Worm (Caenorhabditis elegans) whole organism, dauer: ENCODE data around the gene C08F1.11.
"Not testable (repeated sequence)": the region's sequence is repeated elsewhere in the genome, so short reads cannot be mapped to it uniquely, and the experiment has no call there.

Source experiments
- unc-62 ChIP-seq: sonication (generic microtip); optimal IDR thresholded peaks from 2 replicates; lab custom pipeline; 2017; ENCODE audit warnings: missing biosample characterization, missing genetic modification reagents, missing genetic modification characterization

C08F1.11 gene

ce11 chrII:1771347-1771746, 13.4 kb downstream of the C08F1.11 start, which contains the start of gene math-26:
TSS of gene math-26 (plus strand) at chrII:1771647.
- TF ChIP-seq unc-62 (GFP tag; lab: Kevin White, UChicago): not testable (repeated sequence)

- no peak for TF ChIP-seq unc-62 (GFP tag; lab: Kevin White, UChicago)
Measured at ce11 chrII:1766715-1767114, 18.0 kb downstream of the C08F1.11 start.

- no peak for TF ChIP-seq unc-62 (GFP tag; lab: Kevin White, UChicago)
Measured at ce11 chrII:1763072-1763471, 21.6 kb downstream of the C08F1.11 start, which contains the start of gene math-28. TSS of gene math-28 (plus strand) at chrII:1763372.

- no peak for TF ChIP-seq unc-62 (GFP tag; lab: Kevin White, UChicago)
Measured at ce11 chrII:1761564-1761963, 23.1 kb downstream of the C08F1.11 start, which contains the start of gene F36H5.4. TSS of gene F36H5.4 (plus strand) at chrII:1761864.

DNA sequence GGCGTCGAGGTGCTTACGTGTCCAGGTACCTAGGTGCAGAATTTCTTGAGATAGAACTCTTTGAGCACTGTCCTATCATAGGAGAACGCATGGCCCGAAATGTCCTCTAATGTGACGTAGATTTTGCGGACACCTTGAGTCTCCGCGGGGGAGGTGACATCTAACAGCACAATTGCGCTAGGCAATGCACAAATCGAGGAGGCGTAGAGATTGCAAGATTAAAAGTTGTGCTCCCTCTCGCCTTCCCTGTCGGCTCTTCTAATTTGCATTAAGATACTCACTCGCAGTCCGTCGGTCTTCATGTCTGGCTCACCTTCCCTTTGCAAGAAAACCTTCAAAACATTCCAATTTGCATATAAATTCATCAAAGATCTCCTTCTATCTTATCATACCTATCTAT, 25.1 kb downstream of the C08F1.11 start, which contains the start of gene F36H5.18:
Gene F36H5.18, plus strand, starts transcription at position 301 of the 400 bp plus-strand sequence.
- no peak for TF ChIP-seq unc-62 (GFP tag; lab: Kevin White, UChicago)

DNA sequence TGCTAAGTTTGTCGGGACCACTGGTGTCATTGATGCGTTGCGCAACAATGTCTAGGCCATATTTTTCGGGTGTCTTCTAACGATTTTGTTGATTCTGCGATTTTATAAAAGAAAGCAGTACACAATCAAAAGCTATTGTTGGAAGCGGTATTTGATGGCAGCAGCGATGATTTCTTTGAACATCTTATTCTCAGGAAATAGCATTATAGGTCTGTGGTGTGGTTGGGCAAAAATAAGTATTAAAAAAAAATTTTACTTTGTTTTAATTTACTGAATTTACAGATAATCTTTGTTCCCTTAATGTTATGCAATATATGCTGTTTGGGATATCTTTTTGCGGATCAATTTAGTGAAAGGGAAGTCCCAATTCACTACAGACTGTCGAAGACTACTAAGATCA, 27.7 kb downstream of the C08F1.11 start, which contains the start of gene F36H5.10:
Gene F36H5.10, plus strand, starts transcription at position 301 of the 400 bp plus-strand sequence.
- TF ChIP-seq unc-62 (GFP tag; lab: Kevin White, UChicago): no peak

DNA sequence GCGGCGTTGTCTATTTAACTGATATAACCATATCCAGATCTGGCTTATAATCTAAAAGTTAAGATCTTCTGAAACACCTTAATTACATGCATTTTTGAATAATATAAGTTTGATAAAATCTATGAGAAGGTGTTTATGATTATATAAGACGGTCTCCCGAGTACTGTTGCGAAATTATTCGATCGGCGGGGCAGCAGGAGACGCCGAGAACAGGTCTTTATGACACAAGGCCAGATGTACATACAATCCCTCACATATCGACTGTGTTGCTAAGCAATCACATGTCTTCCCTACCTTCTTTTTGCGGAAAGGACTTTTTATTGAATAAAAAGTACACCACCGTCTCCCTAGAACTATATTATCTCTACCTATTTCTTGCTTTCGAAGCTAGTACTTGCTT, 28.1 kb downstream of the C08F1.11 start, which contains the start of gene fbxb-53:
Gene fbxb-53, plus strand, starts transcription at position 301 of the 400 bp plus-strand sequence.
- no peak for TF ChIP-seq unc-62 (GFP tag; lab: Kevin White, UChicago)

- no peak for TF ChIP-seq unc-62 (GFP tag; lab: Kevin White, UChicago)
Measured at ce11 chrII:1756072-1756471, 28.6 kb downstream of the C08F1.11 start, which contains the start of gene F36H5.17. TSS of gene F36H5.17 (minus strand) at chrII:1756172.

DNA sequence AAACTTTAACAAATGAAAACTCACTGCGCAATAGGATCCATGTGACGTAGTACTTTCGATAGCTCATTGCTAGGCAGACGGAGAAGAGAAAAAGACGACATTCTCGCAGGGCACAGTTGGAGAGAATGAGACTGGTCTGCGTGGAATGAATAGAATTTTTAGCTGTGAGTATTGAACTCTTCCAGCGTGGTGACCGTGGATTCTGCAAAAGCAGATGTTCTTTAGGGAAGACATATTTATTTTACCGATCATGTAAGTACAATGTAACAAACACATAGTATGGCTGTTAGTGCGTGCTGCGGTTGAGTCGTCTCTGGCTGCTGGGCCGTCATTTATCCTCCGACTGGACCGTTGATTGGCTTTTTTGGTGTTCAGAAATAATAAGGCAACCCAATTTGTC, 31.7 kb downstream of the C08F1.11 start, which contains the start of gene F36H5.9:
Gene F36H5.9, minus strand, starts transcription at position 101 of the 400 bp plus-strand sequence.
- no peak for TF ChIP-seq unc-62 (GFP tag; lab: Kevin White, UChicago)

DNA sequence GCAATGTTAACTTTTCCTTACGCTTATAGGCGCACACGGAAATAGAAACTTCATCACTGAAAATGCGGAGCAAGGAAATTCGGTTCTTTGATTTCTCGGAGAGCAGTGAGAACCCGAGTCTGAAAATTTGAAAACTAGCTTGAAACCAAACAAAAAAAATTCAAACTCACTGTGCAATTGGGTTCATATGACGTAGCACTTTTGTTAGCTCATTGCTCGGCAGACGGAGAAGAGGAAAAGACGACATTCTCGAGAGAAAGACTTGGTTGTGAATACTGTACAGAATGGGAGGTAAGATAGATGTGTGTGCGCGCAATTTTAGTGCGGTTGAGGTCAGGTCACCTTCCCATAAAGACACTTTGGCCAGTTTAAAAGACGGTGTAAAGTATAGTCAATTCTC, 34.3 kb downstream of the C08F1.11 start, which contains the start of the genes F36H5.13 and F36H5.8:
Gene F36H5.13, minus strand, starts transcription at position 101 of the 400 bp plus-strand sequence.
Gene F36H5.8, minus strand, starts transcription at position 274 of the 400 bp plus-strand sequence.
- no peak for TF ChIP-seq unc-62 (GFP tag; lab: Kevin White, UChicago)

DNA sequence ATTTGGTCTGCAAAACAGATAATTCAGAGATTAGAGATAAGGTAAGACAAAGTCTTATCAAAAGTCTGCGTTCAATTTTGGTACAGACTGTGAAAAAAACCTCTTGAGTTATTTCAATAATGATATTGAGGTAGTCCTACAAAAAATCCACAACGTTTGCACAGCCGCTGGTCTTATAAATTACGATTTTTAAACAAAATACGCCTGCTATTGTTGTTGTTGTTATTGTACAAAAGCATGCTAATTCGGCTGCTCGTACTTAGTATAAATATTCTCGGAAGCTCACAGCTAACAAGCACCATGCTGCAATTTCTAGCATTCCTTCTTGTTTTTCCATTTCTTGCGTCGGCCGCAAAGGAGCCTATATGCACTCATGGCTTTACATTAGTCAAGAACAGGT, 40.5 kb downstream of the C08F1.11 start, which contains the start of gene clec-19:
Gene clec-19, plus strand, starts transcription at position 301 of the 400 bp plus-strand sequence.
- no peak for TF ChIP-seq unc-62 (GFP tag; lab: Kevin White, UChicago)

DNA sequence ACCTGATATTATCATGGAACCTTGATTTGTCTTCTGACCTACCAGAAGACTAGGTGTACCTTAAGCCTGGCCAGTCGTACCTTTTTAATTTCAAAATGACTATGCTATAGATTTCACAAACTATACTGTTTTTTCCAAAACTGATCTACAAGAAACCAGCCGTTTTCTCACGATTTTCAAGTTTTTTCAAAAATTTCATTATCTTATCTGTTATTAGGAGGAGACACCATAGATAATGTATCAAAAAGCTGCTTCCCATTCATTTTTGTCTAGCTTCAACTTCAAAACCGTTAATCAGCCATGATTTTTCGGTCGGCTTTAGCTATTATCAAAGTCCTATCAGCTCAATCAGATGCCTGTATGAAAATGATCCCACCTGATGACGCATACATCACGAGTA, 42.2 kb downstream of the C08F1.11 start, which contains the start of gene F36H5.12:
Gene F36H5.12, plus strand, starts transcription at position 301 of the 400 bp plus-strand sequence.
- no peak for TF ChIP-seq unc-62 (GFP tag; lab: Kevin White, UChicago)

DNA sequence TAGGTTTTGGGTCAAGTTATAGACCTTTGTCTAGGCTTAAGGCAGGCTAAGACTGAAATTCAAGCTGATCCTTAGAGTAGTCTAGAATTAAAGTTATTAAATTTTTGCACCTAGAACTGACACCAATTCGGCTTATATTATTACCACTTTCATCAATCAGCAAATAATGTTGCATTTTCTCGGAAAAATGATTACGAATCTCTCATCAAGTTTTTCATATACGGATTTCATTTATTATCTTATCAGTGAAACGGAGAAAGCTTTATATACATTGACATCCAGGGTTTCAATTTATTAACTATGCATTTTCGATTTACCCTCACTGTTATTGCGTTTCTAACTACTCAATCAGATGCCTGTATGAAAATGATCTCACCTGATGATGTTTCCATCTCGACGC, 43.5 kb downstream of the C08F1.11 start, which contains the start of gene K07G6.1:
Gene K07G6.1, plus strand, starts transcription at position 301 of the 400 bp plus-strand sequence.
- TF ChIP-seq unc-62 (GFP tag; lab: Kevin White, UChicago): no peak

DNA sequence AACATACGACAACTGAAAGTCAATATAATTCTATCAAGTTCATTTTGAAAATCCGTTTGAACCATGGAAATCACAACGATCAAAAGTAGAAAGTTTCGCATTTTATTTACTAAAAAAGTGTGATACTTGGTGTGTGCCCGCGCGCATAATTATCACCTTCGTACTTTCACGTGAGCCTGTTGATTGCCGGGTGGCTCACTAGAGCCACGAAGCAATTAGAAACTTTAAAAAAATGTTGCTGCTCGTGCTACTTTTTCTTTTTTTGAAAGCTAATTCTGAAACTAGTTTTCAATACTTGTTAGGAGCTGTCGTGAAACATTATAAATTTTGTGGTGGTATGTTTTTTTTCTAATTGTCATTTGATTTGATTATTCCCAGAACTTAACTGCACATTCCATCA, 45.9 kb downstream of the C08F1.11 start, which contains the start of the genes irld-9 and irld-33:
Gene irld-9, minus strand, starts transcription at position 101 of the 400 bp plus-strand sequence.
Gene irld-33, plus strand, starts transcription at position 209 of the 400 bp plus-strand sequence.
- no peak for TF ChIP-seq unc-62 (GFP tag; lab: Kevin White, UChicago)

DNA sequence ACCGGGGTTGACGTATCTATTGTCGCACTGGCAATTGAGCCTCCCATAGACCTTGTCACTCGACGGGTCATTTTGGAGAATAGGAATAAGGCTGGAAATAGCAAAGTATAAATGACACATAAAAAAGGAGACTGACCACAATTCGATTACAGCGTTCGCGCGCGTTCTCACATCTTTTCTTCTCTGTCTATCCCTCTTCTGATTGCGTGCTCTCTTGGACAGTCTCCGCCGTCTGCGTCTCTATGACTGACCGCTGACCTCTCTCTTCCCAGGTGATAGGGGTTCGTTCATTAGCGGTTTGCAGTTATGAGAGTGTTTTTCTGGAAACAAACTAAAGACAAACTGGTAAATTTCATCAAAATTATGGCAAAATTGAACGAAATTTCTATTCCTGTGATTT, 48.3 kb downstream of the C08F1.11 start, which contains the start of gene ceh-83:
Gene ceh-83, minus strand, starts transcription at position 181 of the 400 bp plus-strand sequence.
- no peak for TF ChIP-seq unc-62 (GFP tag; lab: Kevin White, UChicago)

- no peak for TF ChIP-seq unc-62 (GFP tag; lab: Kevin White, UChicago)
Measured at ce11 chrII:1735145-1735544, 49.6 kb downstream of the C08F1.11 start.
